Fruit fly (Drosophila melanogaster): ENCODE results near the gene byn.

Gene byn

dm6 chr3L:11927287-11927743 is at the start of gene byn:
TSS of gene byn (plus strand) at chr3L:11927693.
- TF ChIP-seq chif (GFP tag; optimal IDR thresholded peaks at IDR 0.05) (no peak), CG32772 (GFP tag; IDR thresholded peaks at IDR 0.05) (no peak), Xbp1 (GFP tag; optimal IDR thresholded peaks at IDR 0.05) (no peak), onecut (GFP tag; IDR thresholded peaks at IDR 0.05) (no peak), Chrac-16 (GFP tag; optimal IDR thresholded peaks at IDR 0.05) (no peak), chm (GFP tag; IDR thresholded peaks at IDR 0.05) (no peak), pzg (GFP tag; optimal IDR thresholded peaks at IDR 0.05) (no peak), gsb-n (tag; optimal IDR thresholded peaks at IDR 0.05) (no peak), CG16815 (GFP tag; optimal IDR thresholded peaks at IDR 0.05) (no peak), pan (optimal IDR thresholded peaks at IDR 0.05) (no peak), pan (GFP tag; optimal IDR thresholded peaks at IDR 0.05 in 1 of 2, IDR thresholded peaks at IDR 0.05 in 1 of 2) (no peak), CG2678 (tag; optimal IDR thresholded peaks at IDR 0.05) (no peak), abd-A (tag; optimal IDR thresholded peaks at IDR 0.05) (no peak), CG31224 (GFP tag; IDR thresholded peaks at IDR 0.05) (no peak), CG6175 (GFP tag; IDR thresholded peaks at IDR 0.05) (no peak), her (GFP tag; optimal IDR thresholded peaks at IDR 0.05) (no peak), CG3726 (GFP tag; IDR thresholded peaks at IDR 0.05) (no peak), Sin3A (optimal IDR thresholded peaks at IDR 0.05) (no peak), CG11093 (GFP tag; IDR thresholded peaks at IDR 0.05) (no peak), ham (GFP tag; IDR thresholded peaks at IDR 0.05) (no peak), CG14050 (GFP tag; IDR thresholded peaks at IDR 0.05) (no peak), chinmo (GFP tag; IDR thresholded peaks at IDR 0.05; ENCODE audit: partially characterized antibody) (0 out of 4 replicates have a peak, but pooled peaks have one; percentile 31), CG10321 (GFP tag; IDR thresholded peaks at IDR 0.05) (peak; percentile 91), CG34422 (GFP tag; IDR thresholded peaks at IDR 0.05) (no peak), H2.0 (GFP tag; IDR thresholded peaks at IDR 0.05) (no peak), cad (GFP tag; optimal IDR thresholded peaks at IDR 0.05) (no peak), lov (optimal IDR thresholded peaks at IDR 0.05) (no peak), lov (GFP tag; IDR thresholded peaks at IDR 0.05) (no peak), CG8290 (GFP tag; optimal IDR thresholded peaks at IDR 0.05) (no peak), CG8290 (tag; optimal IDR thresholded peaks at IDR 0.05) (no peak), CG3065 (GFP tag; optimal IDR thresholded peaks at IDR 0.05) (no peak), CG12391 (tag; optimal IDR thresholded peaks at IDR 0.05) (no peak), CG6813 (GFP tag; optimal IDR thresholded peaks at IDR 0.05) (no peak), Gug (GFP tag; IDR thresholded peaks at IDR 0.05) (no peak), Abd-B (GFP tag; optimal IDR thresholded peaks at IDR 0.05) (no peak), CG12744 (GFP tag; optimal IDR thresholded peaks at IDR 0.05) (no peak), CG9876 (GFP tag; optimal IDR thresholded peaks at IDR 0.05) (no peak), Awh (GFP tag; IDR thresholded peaks at IDR 0.05) (no peak), sna (GFP tag; IDR thresholded peaks at IDR 0.05; ENCODE audit: partially characterized antibody) (no peak), eve (GFP tag; optimal IDR thresholded peaks at IDR 0.05) (no peak), maf-S (GFP tag; optimal IDR thresholded peaks at IDR 0.05) (no peak), CG18764 (GFP tag; optimal IDR thresholded peaks at IDR 0.05) (no peak), CG7271 (tag; optimal IDR thresholded peaks at IDR 0.05) (no peak), CG31441 (GFP tag; IDR thresholded peaks at IDR 0.05) (no peak), CG7372 (GFP tag; IDR thresholded peaks at IDR 0.05) (no peak), CG14710 (tag; optimal IDR thresholded peaks at IDR 0.05) (no peak), HLH3B (GFP tag; IDR thresholded peaks at IDR 0.05) (no peak), gfzf (GFP tag; optimal IDR thresholded peaks at IDR 0.05) (no peak), NfI (GFP tag; optimal IDR thresholded peaks at IDR 0.05) (no peak), CG9817 (tag; optimal IDR thresholded peaks at IDR 0.05) (no peak), CG9797 (GFP tag; optimal IDR thresholded peaks at IDR 0.05) (no peak), otp (GFP tag; IDR thresholded peaks at IDR 0.05) (0 out of 3 replicates have a peak, but pooled peaks have one; percentile 31), insv (GFP tag; optimal IDR thresholded peaks at IDR 0.05) (no peak), CG3995 (GFP tag; optimal IDR thresholded peaks at IDR 0.05) (no peak)

Data from whole organism, embryonic.